Worm (Caenorhabditis elegans) whole organism, L1 larva: ENCODE data around the gene W01B6.6.

Experiments
- C04F5.9 ChIP-seq: sonication (generic microtip); optimal IDR thresholded peaks from 2 replicates; lab custom pipeline; 2016; ENCODE audit warnings: missing genetic modification characterization, missing compliant biosample characterization
- C16A3.4 ChIP-seq: fragments of 150-350 bp; optimal IDR thresholded peaks from 2 replicates; lab custom pipeline; 2014; ENCODE audit warnings: missing biosample characterization, missing genetic modification characterization
- C34B4.2 ChIP-seq: sonication (generic microtip); optimal IDR thresholded peaks from 2 replicates; lab custom pipeline; 2017; ENCODE audit warnings: mild to moderate bottlenecking, missing genetic modification characterization, missing compliant biosample characterization
- Y116A8C.19 ChIP-seq: sonication (generic microtip); optimal IDR thresholded peaks from 2 replicates; lab custom pipeline; 2016; ENCODE audit warnings: missing compliant biosample characterization, missing genetic modification characterization, borderline replicate concordance
- aha-1 ChIP-seq: fragments of 150-350 bp; optimal IDR thresholded peaks from 2 replicates; lab custom pipeline; 2014; ENCODE audit warnings: missing biosample characterization, missing genetic modification characterization
- alr-1 ChIP-seq: fragments of 200-800 bp; sonication (Bioruptor generic); optimal IDR thresholded peaks from 2 replicates; lab custom pipeline; 2018; ENCODE audit warnings: borderline replicate concordance, mild to moderate bottlenecking, missing genetic modification characterization, missing compliant biosample characterization
- blmp-1 ChIP-seq: fragments of 150-350 bp; optimal IDR thresholded peaks from 2 replicates; lab custom pipeline; 2014; ENCODE audit warnings: missing biosample characterization, missing genetic modification characterization
- ceh-8 ChIP-seq: fragments of 200-800 bp; sonication (Bioruptor generic); optimal IDR thresholded peaks from 2 replicates; lab custom pipeline; 2018; ENCODE audit warnings: mild to moderate bottlenecking, missing genetic modification characterization, moderate library complexity, missing compliant biosample characterization
- ceh-90 ChIP-seq: sonication (generic microtip); optimal IDR thresholded peaks from 2 replicates; lab custom pipeline; 2016; ENCODE audit warnings: missing genetic modification characterization, missing compliant biosample characterization
- ces-1 ChIP-seq: fragments of 150-350 bp; optimal IDR thresholded peaks from 2 replicates; lab custom pipeline; 2014; ENCODE audit warnings: missing biosample characterization, missing genetic modification reagents, missing genetic modification characterization
- dpl-1 ChIP-seq, 3 experiments: fragments of 150-350 bp in 2 of 3; sonication (generic microtip) in 1 of 3; optimal IDR thresholded peaks; 2 replicates each; lab custom pipeline; 2014 to 2017; ENCODE audit warnings: missing biosample characterization in 3 of 3, missing genetic modification characterization in 3 of 3, missing genetic modification reagents in 3 of 3
- dsc-1 ChIP-seq: sonication (generic microtip); optimal IDR thresholded peaks from 2 replicates; lab custom pipeline; 2016; ENCODE audit warnings: mild to moderate bottlenecking, missing genetic modification characterization, missing compliant biosample characterization
- efl-1 ChIP-seq, 4 experiments: fragments of 150-350 bp; optimal IDR thresholded peaks in 3 of 4; peaks in 1 of 4; 1 replicate in 1 of 4; 2 replicates in 3 of 4; lab custom pipeline; 2014; ENCODE audit warnings: missing biosample characterization in 2 of 4, missing genetic modification characterization in 2 of 4, missing genetic modification reagents in 2 of 4
- efl-3 ChIP-seq: fragments of 200-800 bp; sonication (Bioruptor generic); optimal IDR thresholded peaks from 2 replicates; lab custom pipeline; 2018; ENCODE audit warnings: mild to moderate bottlenecking, missing genetic modification characterization, missing compliant biosample characterization
- egl-13 ChIP-seq: sonication (generic microtip); optimal IDR thresholded peaks from 2 replicates; lab custom pipeline; 2016; ENCODE audit warnings: missing genotype, missing genetic modification reagents, missing genetic modification characterization, missing compliant biosample characterization
- egl-27 ChIP-seq, 2 experiments: fragments of 150-350 bp in 1 of 2; sonication (generic microtip); optimal IDR thresholded peaks; 3 replicates each; lab custom pipeline; 2017 to 2018; ENCODE audit warnings: missing biosample characterization in 2 of 2, missing genetic modification characterization in 2 of 2, missing genetic modification reagents in 2 of 2
- elt-3 ChIP-seq, 6 experiments: fragments of 150-350 bp in 1 of 6; sonication (generic microtip); optimal IDR thresholded peaks; 2 replicates each; lab custom pipeline; 2017 to 2018; ENCODE audit warnings: missing biosample characterization in 6 of 6, missing genetic modification characterization in 6 of 6, inconsistent platforms in 1 of 6
- fkh-8 ChIP-seq: sonication (generic microtip); optimal IDR thresholded peaks from 2 replicates; lab custom pipeline; 2016; ENCODE audit warnings: mild to moderate bottlenecking, missing genetic modification characterization, missing compliant biosample characterization
- fos-1 ChIP-seq: fragments of 150-350 bp; optimal IDR thresholded peaks from 2 replicates; lab custom pipeline; 2014; ENCODE audit warnings: missing biosample characterization, missing genetic modification characterization
- hlh-17 ChIP-seq: fragments of 200-800 bp; sonication (Bioruptor generic); optimal IDR thresholded peaks from 2 replicates; lab custom pipeline; 2018; ENCODE audit warnings: missing genetic modification characterization, mild to moderate bottlenecking, missing compliant biosample characterization, moderate library complexity, borderline replicate concordance
- irx-1 ChIP-seq: sonication (generic microtip); optimal IDR thresholded peaks from 2 replicates; lab custom pipeline; 2016; ENCODE audit warnings: missing genetic modification characterization, missing compliant biosample characterization
- jun-1 ChIP-seq: fragments of 150-350 bp; optimal IDR thresholded peaks from 2 replicates; lab custom pipeline; 2014; ENCODE audit warnings: missing biosample characterization, missing genetic modification reagents, missing genetic modification characterization
- lin-13 ChIP-seq: fragments of 150-350 bp; optimal IDR thresholded peaks from 2 replicates; lab custom pipeline; 2014; ENCODE audit warnings: missing biosample characterization, missing genetic modification reagents, missing genetic modification characterization
- lin-14 ChIP-seq: fragments of 200-800 bp; sonication (Bioruptor generic); optimal IDR thresholded peaks from 2 replicates; lab custom pipeline; 2018; ENCODE audit warnings: mild to moderate bottlenecking, missing genetic modification characterization, moderate library complexity, missing compliant biosample characterization
- lin-35 ChIP-seq, 2 experiments: fragments of 150-350 bp; optimal IDR thresholded peaks; 2 replicates each; lab custom pipeline; 2014; ENCODE audit warnings: missing biosample characterization in 2 of 2, missing genetic modification characterization in 2 of 2, missing genetic modification reagents in 2 of 2
- lir-3 ChIP-seq: sonication (generic microtip); optimal IDR thresholded peaks from 2 replicates; lab custom pipeline; 2016; ENCODE audit warnings: mild to moderate bottlenecking, missing genetic modification characterization, moderate library complexity, missing compliant biosample characterization; ENCODE audit not compliant: poor library complexity
- lsy-2 ChIP-seq, 2 experiments: fragments of 150-350 bp; optimal IDR thresholded peaks; 2 replicates each; lab custom pipeline; 2014; ENCODE audit warnings: missing biosample characterization in 2 of 2, missing genetic modification characterization in 2 of 2
- mab-9 ChIP-seq: fragments of 200-800 bp; sonication (Bioruptor generic); IDR thresholded peaks from 2 replicates; pipeline ENCODE4 v1.3.6; 2022; ENCODE audit warnings: missing genetic modification reagents, missing genetic modification characterization, missing compliant biosample characterization
- mef-2 ChIP-seq: fragments of 150-350 bp; optimal IDR thresholded peaks from 2 replicates; lab custom pipeline; 2014; ENCODE audit warnings: missing biosample characterization, missing genetic modification characterization
- nhr-11 ChIP-seq: fragments of 150-350 bp; optimal IDR thresholded peaks from 2 replicates; lab custom pipeline; 2014; ENCODE audit warnings: missing biosample characterization, missing genetic modification characterization
- nhr-237 ChIP-seq: fragments of 150-350 bp; optimal IDR thresholded peaks from 2 replicates; lab custom pipeline; 2014; ENCODE audit warnings: missing biosample characterization, missing genetic modification characterization
- nhr-90 ChIP-seq: sonication (generic microtip); optimal IDR thresholded peaks from 2 replicates; lab custom pipeline; 2016; ENCODE audit warnings: mild to moderate bottlenecking, missing genetic modification characterization, missing compliant biosample characterization; ENCODE audit not compliant: poor library complexity
- pag-3 ChIP-seq: sonication (generic microtip); optimal IDR thresholded peaks from 2 replicates; lab custom pipeline; 2017; ENCODE audit warnings: missing genetic modification characterization, mild to moderate bottlenecking, missing compliant biosample characterization, antibody characterized with exemption, borderline replicate concordance; ENCODE audit not compliant: insufficient read depth
- pax-3 ChIP-seq: fragments of 200-800 bp; sonication (Bioruptor generic); optimal IDR thresholded peaks from 2 replicates; lab custom pipeline; 2018; ENCODE audit warnings: mild to moderate bottlenecking, missing genetic modification characterization, moderate library complexity, missing compliant biosample characterization
- rnt-1 ChIP-seq: sonication (generic microtip); optimal IDR thresholded peaks from 2 replicates; lab custom pipeline; 2016; ENCODE audit warnings: mild to moderate bottlenecking, missing genetic modification characterization, moderate library complexity, missing compliant biosample characterization
- snpc-4 ChIP-seq: fragments of 150-350 bp; optimal IDR thresholded peaks from 2 replicates; lab custom pipeline; 2014; ENCODE audit warnings: missing biosample characterization, missing genetic modification characterization
- snu-23 ChIP-seq: sonication (generic microtip); optimal IDR thresholded peaks from 2 replicates; lab custom pipeline; 2016; ENCODE audit warnings: missing genetic modification characterization, missing compliant biosample characterization
- sox-4 ChIP-seq: sonication (generic microtip); optimal IDR thresholded peaks from 2 replicates; lab custom pipeline; 2016; ENCODE audit warnings: missing genetic modification characterization, missing compliant biosample characterization
- sptf-1 ChIP-seq: fragments of 150-350 bp; optimal IDR thresholded peaks from 2 replicates; lab custom pipeline; 2014; ENCODE audit warnings: missing biosample characterization, missing genetic modification characterization
- sup-37 ChIP-seq: fragments of 200-800 bp; sonication (Bioruptor generic); optimal IDR thresholded peaks from 2 replicates; lab custom pipeline; 2018; ENCODE audit warnings: mild to moderate bottlenecking, missing genetic modification characterization, missing compliant biosample characterization
- tbx-2 ChIP-seq: sonication (generic microtip); optimal IDR thresholded peaks from 2 replicates; lab custom pipeline; 2016; ENCODE audit warnings: missing genetic modification characterization, missing compliant biosample characterization
- tlp-1 ChIP-seq: fragments of 150-350 bp; optimal IDR thresholded peaks from 2 replicates; lab custom pipeline; 2014; ENCODE audit warnings: missing biosample characterization, missing genetic modification characterization
- unc-130 ChIP-seq: fragments of 150-350 bp; optimal IDR thresholded peaks from 2 replicates; lab custom pipeline; 2017; ENCODE audit warnings: missing biosample characterization, missing genetic modification characterization, inconsistent platforms
- vab-15 ChIP-seq: sonication (generic microtip); optimal IDR thresholded peaks from 2 replicates; lab custom pipeline; 2017; ENCODE audit warnings: missing genotype, mild to moderate bottlenecking, missing genetic modification characterization, missing compliant biosample characterization
- xbp-1 ChIP-seq: sonication (generic microtip); optimal IDR thresholded peaks from 2 replicates; lab custom pipeline; 2016; ENCODE audit warnings: missing genetic modification characterization, missing compliant biosample characterization
- zag-1 ChIP-seq: fragments of 150-350 bp; optimal IDR thresholded peaks from 2 replicates; lab custom pipeline; 2014; ENCODE audit warnings: missing biosample characterization, missing genetic modification characterization

Gene W01B6.6

ce11 chrIV:10090358-10090757 lies 9.4 kb downstream of the W01B6.6 start, which contains the start of gene ttbk-5:
Gene ttbk-5, plus strand, starts transcription at chrIV:10090658.
- no peak for TF ChIP-seq aha-1 (tag; lab: Kevin White, UChicago)
- TF ChIP-seq ceh-90 (tag; lab: Kevin White, UChicago): no peak
- TF ChIP-seq egl-13: no peak
- TF ChIP-seq dsc-1: no peak
- no peak for TF ChIP-seq sox-4 (tag; lab: Kevin White, UChicago)
- no peak for TF ChIP-seq tbx-2
- TF ChIP-seq xbp-1 (tag; lab: Kevin White, UChicago): no peak
- no peak for TF ChIP-seq hlh-17 (GFP tag; lab: Kevin White, UChicago)
- TF ChIP-seq pag-3 (tag; lab: Kevin White, UChicago): no peak
- TF ChIP-seq lin-14: no peak
- TF ChIP-seq elt-3 (tag; optimal IDR thresholded peaks at IDR 0.05; lab: Kevin White, UChicago): no peak
- TF ChIP-seq lir-3 (tag; lab: Kevin White, UChicago): no peak
- no peak for TF ChIP-seq snpc-4 (tag; lab: Kevin White, UChicago)
- no peak for TF ChIP-seq nhr-90

DNA sequence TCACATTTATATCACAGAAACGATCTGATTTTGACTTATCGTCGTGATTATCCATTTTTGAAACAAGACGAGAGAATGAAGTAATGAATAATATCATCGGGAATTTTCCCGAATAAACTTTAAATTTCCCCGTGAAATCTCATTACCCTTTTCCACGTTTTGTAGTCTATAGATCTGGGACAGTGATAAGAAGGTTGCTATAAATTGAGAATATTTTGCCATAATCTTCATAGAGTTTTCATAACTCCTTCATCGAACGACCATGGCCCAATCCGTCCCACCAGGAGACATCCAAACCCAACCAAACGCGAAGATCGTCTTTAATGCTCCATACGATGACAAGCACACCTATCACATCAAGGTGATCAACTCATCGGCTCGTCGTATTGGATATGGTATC lies 14.3 kb downstream of the W01B6.6 start, which contains the start of the genes C04G2.5 and msp-36:
Gene C04G2.5 (minus strand): TSS at position 101 of the 400 bp plus-strand sequence.
Gene msp-36 (plus strand): TSS at position 263 of the 400 bp plus-strand sequence.
- no peak for TF ChIP-seq lin-14
- no peak for TF ChIP-seq tbx-2
- TF ChIP-seq elt-3 (tag; optimal IDR thresholded peaks at IDR 0.05; lab: Kevin White, UChicago): no peak
- no peak for TF ChIP-seq lsy-2 (tag; optimal IDR thresholded peaks at IDR 0.05; lab: Kevin White, UChicago)
- TF ChIP-seq pax-3 (tag; lab: Kevin White, UChicago): no peak
- no peak for TF ChIP-seq alr-1 (tag; lab: Kevin White, UChicago)
- no peak for TF ChIP-seq irx-1
- no peak for TF ChIP-seq mab-9 (GFP tag; lab: Robert Waterston, UW)
- TF ChIP-seq sox-4 (tag; lab: Kevin White, UChicago): no peak
- no peak for TF ChIP-seq efl-3
- no peak for TF ChIP-seq egl-27 (tag; optimal IDR thresholded peaks at IDR 0.05; lab: Kevin White, UChicago)
- no peak for TF ChIP-seq snu-23 (GFP tag; lab: Kevin White, UChicago)
- no peak for TF ChIP-seq sup-37 (GFP tag; lab: Kevin White, UChicago)

- TF ChIP-seq lin-13 (GFP tag; lab: Kevin White, UChicago) (no peak), sptf-1 (tag; lab: Kevin White, UChicago) (no peak), ces-1 (GFP tag; lab: Kevin White, UChicago) (no peak), fkh-8 (tag; lab: Kevin White, UChicago) (no peak), C34B4.2 (no peak), efl-1 (optimal IDR thresholded peaks at IDR 0.05; lab: Kevin White, UChicago) (peak; percentile 16 to 36), efl-1 (GFP tag; optimal IDR thresholded peaks at IDR 0.05 in 1 of 2; lab: Kevin White, UChicago) (peak in 1 of 2 experiments; percentile 57), mef-2 (tag; lab: Kevin White, UChicago) (no peak), fos-1 (tag; lab: Kevin White, UChicago) (no peak), ceh-90 (tag; lab: Kevin White, UChicago) (no peak), sup-37 (GFP tag; lab: Kevin White, UChicago) (no peak), unc-130 (tag; lab: Kevin White, UChicago) (no peak), irx-1 (no peak), dpl-1 (GFP tag; optimal IDR thresholded peaks at IDR 0.05; lab: Kevin White, UChicago) (peak in 1 of 3 experiments; percentile 26), sox-4 (tag; lab: Kevin White, UChicago) (no peak), lin-35 (GFP tag; optimal IDR thresholded peaks at IDR 0.05; lab: Kevin White, UChicago) (peak in 1 of 2 experiments; percentile 45), Y116A8C.19 (no peak), rnt-1 (peak; percentile 1), blmp-1 (peak; percentile 22), nhr-237 (tag; lab: Kevin White, UChicago) (no peak), zag-1 (tag; lab: Kevin White, UChicago) (no peak), xbp-1 (tag; lab: Kevin White, UChicago) (no peak), C04F5.9 (tag; lab: Kevin White, UChicago) (no peak), C16A3.4 (tag; lab: Kevin White, UChicago) (no peak), ceh-8 (GFP tag; lab: Kevin White, UChicago) (no peak), vab-15 (tag; lab: Kevin White, UChicago) (no peak), nhr-11 (tag; lab: Kevin White, UChicago) (no peak), tlp-1 (tag; lab: Kevin White, UChicago) (no peak), lir-3 (tag; lab: Kevin White, UChicago) (no peak), jun-1 (no peak)
These were observed 16.0 kb downstream of the W01B6.6 start, which contains the start of gene dis-3 for ce11 chrIV:10096881-10097280. Gene dis-3, plus strand, starts transcription at chrIV:10097202.
